Worm (Caenorhabditis elegans): ENCODE measurements around the gene Y27F2A.10.

- TF ChIP-seq pha-4 (tag; optimal IDR thresholded peaks at IDR 0.05) (no peak), jun-1 (tag; optimal IDR thresholded peaks at IDR 0.05) (no peak), ama-1 (optimal IDR thresholded peaks at IDR 0.05) (no peak), unc-62 (GFP tag; optimal IDR thresholded peaks at IDR 0.05) (no peak)
Measured at ce11 chrII:3210365-3210764, 38.3 kb upstream of the Y27F2A.10 start, which contains the start of gene ZC239.5.
